Fruit fly (Drosophila melanogaster) whole organism, embryonic: ENCODE results near the gene CG15414.

Source experiments
- Abd-B ChIP-seq: fragments of 200-800 bp; sonication (Bioruptor generic); optimal IDR thresholded peaks from 2 replicates; lab custom pipeline; 2018; ENCODE audit warnings: missing biosample characterization, mild to moderate bottlenecking, missing genetic modification characterization, moderate library complexity
- Bgb ChIP-seq: fragments of 200-800 bp; sonication (Bioruptor generic); IDR thresholded peaks from 2 replicates; pipeline ENCODE4 v1.3.6; 2022; ENCODE audit warnings: missing biosample characterization, missing genetic modification characterization; ENCODE audit not compliant: partially characterized antibody
- Blimp-1 ChIP-seq: fragments of 200-800 bp; sonication (Bioruptor generic); optimal IDR thresholded peaks from 3 replicates; lab custom pipeline; 2018; ENCODE audit warnings: missing biosample characterization, missing genetic modification characterization, mild to moderate bottlenecking, moderate library complexity, missing genetic modification reagents
- CG10147 ChIP-seq: fragments of 200-800 bp; sonication (Bioruptor generic); optimal IDR thresholded peaks from 2 replicates; lab custom pipeline; 2019; ENCODE audit warnings: missing biosample characterization, mild to moderate bottlenecking, missing genetic modification characterization, moderate library complexity
- CG10321 ChIP-seq: fragments of 200-800 bp; sonication (Bioruptor generic); IDR thresholded peaks from 2 replicates; pipeline ENCODE4 v1.3.6; 2022; ENCODE audit warnings: missing biosample characterization, missing genetic modification characterization
- CG10462 ChIP-seq: fragments of 200-800 bp; sonication (Bioruptor generic); optimal IDR thresholded peaks from 2 replicates; lab custom pipeline; 2016; ENCODE audit warnings: missing biosample characterization, missing genetic modification characterization
- CG12071 ChIP-seq: fragments of 200-800 bp; sonication (Bioruptor generic); optimal IDR thresholded peaks from 3 replicates; lab custom pipeline; 2018; ENCODE audit warnings: missing biosample characterization, mild to moderate bottlenecking, missing genetic modification characterization
- CG13123 ChIP-seq: fragments of 200-800 bp; sonication (Bioruptor generic); optimal IDR thresholded peaks from 2 replicates; lab custom pipeline; 2016; ENCODE audit warnings: missing biosample characterization, missing genetic modification characterization
- CG17186 ChIP-seq: fragments of 200-800 bp; sonication (Bioruptor generic); optimal IDR thresholded peaks from 3 replicates; lab custom pipeline; 2017; ENCODE audit warnings: missing biosample characterization, missing genetic modification reagents, missing genetic modification characterization
- CG1792 ChIP-seq: fragments of 200-800 bp; sonication (Bioruptor generic); optimal IDR thresholded peaks from 2 replicates; lab custom pipeline; 2016; ENCODE audit warnings: missing biosample characterization, missing genetic modification characterization
- CG2678 ChIP-seq: fragments of 200-800 bp; sonication (Bioruptor generic); optimal IDR thresholded peaks from 3 replicates; lab custom pipeline; 2019; ENCODE audit warnings: missing biosample characterization, mild to moderate bottlenecking, missing genetic modification characterization, moderate library complexity
- CG2889 ChIP-seq: fragments of 200-800 bp; sonication (Bioruptor generic); IDR thresholded peaks from 3 replicates; pipeline ENCODE4 v1.3.6; 2022; ENCODE audit warnings: missing biosample characterization, missing genetic modification characterization
- CG30403 ChIP-seq: fragments of 200-800 bp; sonication (Bioruptor generic); optimal IDR thresholded peaks from 3 replicates; lab custom pipeline; 2016; ENCODE audit warnings: missing biosample characterization, missing genetic modification characterization
- CG3065 ChIP-seq: fragments of 200-800 bp; sonication (Bioruptor generic); optimal IDR thresholded peaks from 2 replicates; lab custom pipeline; 2016; ENCODE audit warnings: missing biosample characterization, missing genetic modification characterization
- CG3847 ChIP-seq: fragments of 200-800 bp; sonication (Bioruptor generic); IDR thresholded peaks from 2 replicates; pipeline ENCODE4 v1.3.6; 2022; ENCODE audit warnings: missing biosample characterization, missing genetic modification characterization
- CG5953 ChIP-seq: fragments of 200-800 bp; sonication (Bioruptor generic); IDR thresholded peaks from 2 replicates; pipeline ENCODE4 v1.3.6; 2022; ENCODE audit warnings: missing biosample characterization, missing genetic modification characterization
- CG6765 ChIP-seq: fragments of 200-800 bp; sonication (Bioruptor generic); optimal IDR thresholded peaks from 3 replicates; lab custom pipeline; 2017; ENCODE audit warnings: missing biosample characterization, mild to moderate bottlenecking, missing genetic modification characterization
- CG6813 ChIP-seq: fragments of 200-800 bp; sonication (Bioruptor generic); optimal IDR thresholded peaks from 2 replicates; lab custom pipeline; 2017; ENCODE audit warnings: missing biosample characterization, missing genetic modification characterization, mild to moderate bottlenecking, moderate library complexity, missing genetic modification reagents
- CG8944 ChIP-seq: fragments of 200-800 bp; sonication (Bioruptor generic); optimal IDR thresholded peaks from 3 replicates; lab custom pipeline; 2016; ENCODE audit warnings: missing biosample characterization, missing genetic modification characterization
- CG9727 ChIP-seq: fragments of 200-800 bp; sonication (Bioruptor generic); optimal IDR thresholded peaks from 3 replicates; lab custom pipeline; 2017; ENCODE audit warnings: missing biosample characterization, mild to moderate bottlenecking, missing genetic modification characterization
- CkIIα-i1 ChIP-seq: fragments of 200-800 bp; sonication (Bioruptor generic); IDR thresholded peaks from 2 replicates; pipeline ENCODE4 v1.3.6; 2022; ENCODE audit warnings: missing biosample characterization, missing genetic modification characterization
- Deaf1 ChIP-seq: fragments of 200-800 bp; optimal IDR thresholded peaks from 3 replicates; lab custom pipeline; 2019; ENCODE audit warnings: missing biosample characterization, mild to moderate bottlenecking, missing genetic modification characterization, moderate library complexity
- Dll ChIP-seq: fragments of 200-800 bp; sonication (Bioruptor generic); IDR thresholded peaks from 4 replicates; pipeline ENCODE4 v1.3.6; 2022; ENCODE audit warnings: missing biosample characterization, missing genetic modification characterization; ENCODE audit not compliant: partially characterized antibody
- H15 ChIP-seq: fragments of 200-800 bp; sonication (Bioruptor generic); IDR thresholded peaks from 3 replicates; pipeline ENCODE4 v1.3.6; 2022; ENCODE audit warnings: missing biosample characterization, missing genetic modification characterization
- Hmx ChIP-seq: fragments of 200-800 bp; sonication (Bioruptor generic); optimal IDR thresholded peaks from 2 replicates; lab custom pipeline; 2016; ENCODE audit warnings: missing biosample characterization, missing genetic modification characterization
- Hr39 ChIP-seq: fragments of >200 bp; optimal IDR thresholded peaks from 2 replicates; lab custom pipeline; 2017
- Lim3 ChIP-seq: fragments of 200-800 bp; sonication (Bioruptor generic); IDR thresholded peaks from 2 replicates; pipeline ENCODE4 v1.3.6; 2022; ENCODE audit warnings: missing biosample characterization, missing genetic modification characterization
- MBD-R2 ChIP-seq: fragments of 200-800 bp; sonication (Bioruptor generic); IDR thresholded peaks from 2 replicates; pipeline ENCODE4 v1.3.6; 2022; ENCODE audit warnings: missing biosample characterization, missing genetic modification characterization
- Max ChIP-seq: fragments of 200-800 bp; sonication (Bioruptor generic); optimal IDR thresholded peaks from 2 replicates; lab custom pipeline; 2016; ENCODE audit warnings: missing biosample characterization, mild to moderate bottlenecking, missing genetic modification characterization
- Med ChIP-seq: fragments of 200-800 bp; sonication (Bioruptor generic); peaks from one replicate; lab custom pipeline; 2016; ENCODE audit warnings: missing biosample characterization, missing genetic modification characterization, mild to moderate bottlenecking, inconsistent platforms, moderate library complexity
- Ravus ChIP-seq: fragments of 200-800 bp; sonication (Bioruptor generic); IDR thresholded peaks from 2 replicates; pipeline ENCODE4 v1.3.6; 2022; ENCODE audit warnings: missing biosample characterization, missing genetic modification characterization
- Xbp1 ChIP-seq: fragments of 200-800 bp; sonication (Bioruptor generic); optimal IDR thresholded peaks from 3 replicates; lab custom pipeline; 2016; ENCODE audit warnings: missing biosample characterization, mild to moderate bottlenecking, missing genetic modification characterization
- ac ChIP-seq: fragments of 200-800 bp; sonication (Bioruptor generic); optimal IDR thresholded peaks from 3 replicates; lab custom pipeline; 2017; ENCODE audit warnings: missing biosample characterization, mild to moderate bottlenecking, missing genetic modification characterization
- bcd ChIP-seq: fragments of 200-800 bp; sonication (Bioruptor generic); optimal IDR thresholded peaks from 2 replicates; lab custom pipeline; 2017; ENCODE audit warnings: missing biosample characterization, mild to moderate bottlenecking, missing genetic modification characterization
- bsh ChIP-seq, 2 experiments: fragments of 200-800 bp; sonication (Bioruptor generic); optimal IDR thresholded peaks; 2 replicates each; lab custom pipeline; 2017 to 2018; ENCODE audit warnings: mild to moderate bottlenecking in 2 of 2, missing biosample characterization in 2 of 2, missing genetic modification characterization in 2 of 2, moderate library complexity in 1 of 2
- btn ChIP-seq: fragments of 200-800 bp; sonication (Bioruptor generic); optimal IDR thresholded peaks from 2 replicates; lab custom pipeline; 2016; ENCODE audit warnings: missing biosample characterization, missing genetic modification characterization
- da ChIP-seq: fragments of 200-800 bp; sonication (Bioruptor generic); optimal IDR thresholded peaks from 2 replicates; lab custom pipeline; 2016; ENCODE audit warnings: missing biosample characterization, missing genetic modification characterization
- dmrt11E ChIP-seq: fragments of 200-800 bp; sonication (Bioruptor generic); optimal IDR thresholded peaks from 3 replicates; lab custom pipeline; 2018; ENCODE audit warnings: missing biosample characterization, mild to moderate bottlenecking, missing genetic modification characterization, moderate library complexity
- eyg ChIP-seq: fragments of 200-800 bp; sonication (Bioruptor generic); optimal IDR thresholded peaks from 3 replicates; lab custom pipeline; 2016; ENCODE audit warnings: missing biosample characterization, missing genetic modification characterization
- jumu ChIP-seq: fragments of 200-800 bp; sonication (Bioruptor generic); optimal IDR thresholded peaks from 3 replicates; lab custom pipeline; 2016; ENCODE audit warnings: missing biosample characterization, missing genetic modification characterization
- nau ChIP-seq: fragments of 200-800 bp; sonication (Bioruptor generic); optimal IDR thresholded peaks from 3 replicates; lab custom pipeline; 2017; ENCODE audit warnings: missing biosample characterization, mild to moderate bottlenecking, missing genetic modification characterization, missing genetic modification reagents
- nmo ChIP-seq: fragments of 200-800 bp; sonication (Bioruptor generic); optimal IDR thresholded peaks from 2 replicates; lab custom pipeline; 2018; ENCODE audit warnings: missing biosample characterization, mild to moderate bottlenecking, missing genetic modification characterization, moderate library complexity
- pita ChIP-seq: fragments of 200-800 bp; sonication (Bioruptor generic); optimal IDR thresholded peaks from 2 replicates; lab custom pipeline; 2017; ENCODE audit warnings: missing biosample characterization, mild to moderate bottlenecking, missing genetic modification characterization
- pum ChIP-seq: fragments of 200-800 bp; sonication (Bioruptor generic); optimal IDR thresholded peaks from 2 replicates; lab custom pipeline; 2016; ENCODE audit warnings: missing biosample characterization, missing genetic modification characterization
- sd ChIP-seq: fragments of 200-800 bp; sonication (Bioruptor generic); optimal IDR thresholded peaks from 3 replicates; lab custom pipeline; 2018; ENCODE audit warnings: missing biosample characterization, mild to moderate bottlenecking, missing genetic modification characterization, moderate library complexity
- seq ChIP-seq: fragments of 200-800 bp; sonication (Bioruptor generic); IDR thresholded peaks from 2 replicates; pipeline ENCODE4 v1.3.6; 2022; ENCODE audit warnings: missing biosample characterization, missing genetic modification characterization
- sisA ChIP-seq: fragments of 200-800 bp; sonication (Bioruptor generic); IDR thresholded peaks from 2 replicates; pipeline ENCODE4 v1.3.6; 2022; ENCODE audit warnings: missing biosample characterization, missing genetic modification characterization
- tll ChIP-seq, 2 experiments: fragments of 200-800 bp in 1 of 2; fragments of >200 bp in 1 of 2; sonication (Bioruptor generic) in 1 of 2; optimal IDR thresholded peaks; 2 replicates each; lab custom pipeline; 2017 to 2019; ENCODE audit warnings: missing biosample characterization in 2 of 2, missing genetic modification characterization in 2 of 2, mild to moderate bottlenecking in 1 of 2, moderate library complexity in 1 of 2
- zen ChIP-seq: fragments of 200-800 bp; sonication (Bioruptor generic); optimal IDR thresholded peaks from 3 replicates; lab custom pipeline; 2018; ENCODE audit warnings: missing biosample characterization, mild to moderate bottlenecking, missing genetic modification characterization, moderate library complexity
- zfh2 ChIP-seq: fragments of 200-800 bp; sonication (Bioruptor generic); optimal IDR thresholded peaks from 2 replicates; lab custom pipeline; 2016; ENCODE audit warnings: missing biosample characterization, missing genetic modification characterization

Gene CG15414

DNA sequence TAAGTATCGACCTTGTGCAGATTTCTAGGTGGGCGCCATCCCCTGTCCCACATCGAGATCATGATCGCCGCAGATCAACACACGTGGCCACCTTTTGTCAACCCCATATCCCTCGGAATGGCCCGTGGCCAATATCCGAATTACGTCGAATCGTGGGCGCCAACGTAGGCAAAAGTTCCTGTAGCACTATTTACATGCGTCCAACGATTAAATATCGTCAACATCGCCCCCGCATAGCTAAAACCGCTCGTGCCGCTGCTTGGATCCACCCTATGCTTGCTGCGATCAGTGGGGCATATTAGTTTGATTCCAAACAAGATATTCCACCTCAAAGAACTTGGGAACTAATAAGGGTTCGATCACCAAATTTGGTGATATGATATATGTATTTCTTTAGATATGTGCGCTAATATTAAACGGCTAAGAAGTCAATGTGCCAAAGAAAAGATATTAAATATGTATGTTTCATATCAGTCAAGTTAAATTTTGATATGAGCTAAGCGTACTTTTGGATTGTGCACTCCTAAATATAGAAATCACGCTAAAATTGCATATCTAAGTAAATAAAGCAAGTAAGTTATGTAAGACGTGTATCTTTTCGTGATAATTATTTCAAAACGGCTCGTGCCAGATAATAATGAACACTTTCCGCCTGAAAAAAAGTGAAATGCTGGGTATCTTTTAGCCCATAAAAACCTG lies 13.7 kb downstream of the CG15414 start (continued):
- TF ChIP-seq CkIIα-i1, result no peak
- peak; percentile 29 for TF ChIP-seq CG1792
- TF ChIP-seq CG3065 (GFP tag; lab: Kevin White, UChicago), result no peak
- TF ChIP-seq dmrt11E (tag; lab: Kevin White, UChicago), result no peak
- TF ChIP-seq da (GFP tag; lab: Kevin White, UChicago), result no peak
- TF ChIP-seq CG13123 (GFP tag; lab: Kevin White, UChicago), result no peak
- TF ChIP-seq Dll (GFP tag; lab: Robert Waterston, UW), result no peak
- TF ChIP-seq Xbp1 (GFP tag; lab: Kevin White, UChicago), result peak; percentile 32
- TF ChIP-seq CG6813 (GFP tag; lab: Kevin White, UChicago), result no peak
- TF ChIP-seq CG2889 (GFP tag; lab: Robert Waterston, UW), result no peak
- TF ChIP-seq CG17186 (GFP tag; lab: Kevin White, UChicago), result no peak
- no peak for TF ChIP-seq eyg (GFP tag; lab: Kevin White, UChicago)
- TF ChIP-seq nau (GFP tag; lab: Kevin White, UChicago), result no peak
- peak; percentile 38 for TF ChIP-seq sd
- peak; percentile 13 to 28 for TF ChIP-seq bsh (GFP tag; optimal IDR thresholded peaks at IDR 0.05; lab: Kevin White, UChicago)
- TF ChIP-seq Hmx, result peak; percentile 23
- TF ChIP-seq pita (GFP tag; lab: Kevin White, UChicago), result no peak
- TF ChIP-seq Ravus (GFP tag; lab: Robert Waterston, UW), result no peak
- no peak for TF ChIP-seq jumu
- TF ChIP-seq CG10462 (GFP tag; lab: Kevin White, UChicago), result no peak
- TF ChIP-seq Abd-B (GFP tag; lab: Kevin White, UChicago), result peak; percentile 15
- TF ChIP-seq tll (GFP tag; optimal IDR thresholded peaks at IDR 0.05; lab: Kevin White, UChicago), result no peak
- TF ChIP-seq seq (GFP tag; lab: Robert Waterston, UW), result no peak
- peak; percentile 72 for TF ChIP-seq Med (GFP tag; lab: Kevin White, UChicago)
- peak; percentile 32 for TF ChIP-seq CG10147 (GFP tag; lab: Kevin White, UChicago)
- TF ChIP-seq CG6765 (GFP tag; lab: Kevin White, UChicago), result no peak
- no peak for TF ChIP-seq btn (GFP tag; lab: Kevin White, UChicago)
- TF ChIP-seq Deaf1 (tag; lab: Kevin White, UChicago), result no peak
- peak; percentile 58 for TF ChIP-seq CG9727 (GFP tag; lab: Kevin White, UChicago)
- no peak for TF ChIP-seq ac
- TF ChIP-seq Hr39 (lab: Kevin White, UChicago), result no peak
- TF ChIP-seq pum (GFP tag; lab: Kevin White, UChicago), result peak; percentile 17
- TF ChIP-seq CG10321 (GFP tag; lab: Robert Waterston, UW), result no peak
- TF ChIP-seq zen (tag; lab: Kevin White, UChicago), result no peak
- peak; percentile 75 for TF ChIP-seq CG30403
- no peak for TF ChIP-seq Lim3 (GFP tag; lab: Robert Waterston, UW)
- TF ChIP-seq CG3847 (GFP tag; lab: Robert Waterston, UW), result no peak
- TF ChIP-seq CG5953 (GFP tag; lab: Robert Waterston, UW), result no peak
- TF ChIP-seq CG12071, result no peak
- no peak for TF ChIP-seq H15
- TF ChIP-seq Max (GFP tag; lab: Kevin White, UChicago), result peak; percentile 7
- peak; percentile 21; the same call in 1 of the 2 replicates for TF ChIP-seq sisA (GFP tag; lab: Robert Waterston, UW)
- peak; percentile 19 for TF ChIP-seq CG8944 (GFP tag; lab: Kevin White, UChicago)
- TF ChIP-seq bcd (GFP tag; lab: Kevin White, UChicago), result peak; percentile 42
- TF ChIP-seq MBD-R2 (GFP tag; lab: Robert Waterston, UW), result no peak
- TF ChIP-seq nmo, result peak; percentile 46
- peak; percentile 58 for TF ChIP-seq CG2678 (tag; lab: Kevin White, UChicago)
- peak; percentile 20; the same call in 1 of the 2 replicates for TF ChIP-seq Bgb (GFP tag; lab: Robert Waterston, UW)
- peak; percentile 42 for TF ChIP-seq zfh2 (GFP tag; lab: Kevin White, UChicago)
- TF ChIP-seq Blimp-1, result no peak
